Worm (Caenorhabditis elegans) whole organism, L3 larva: ENCODE measurements around the gene F11G11.15.

ENCODE experiments used
- ZK546.5 ChIP-seq: sonication (generic microtip); optimal IDR thresholded peaks from 2 replicates; lab custom pipeline; 2017; ENCODE audit warnings: missing biosample characterization, missing genetic modification characterization
- aly-2 ChIP-seq: fragments of 150-350 bp; optimal IDR thresholded peaks from 2 replicates; lab custom pipeline; 2014; ENCODE audit warnings: missing biosample characterization, missing genetic modification characterization
- ama-1 ChIP-seq: fragments of 150-350 bp; optimal IDR thresholded peaks from 2 replicates; lab custom pipeline; 2018
- ceh-16 ChIP-seq: sonication (generic microtip); optimal IDR thresholded peaks from 2 replicates; lab custom pipeline; 2017; ENCODE audit warnings: missing biosample characterization, missing genetic modification characterization
- ceh-28 ChIP-seq: fragments of 150-350 bp; optimal IDR thresholded peaks from 2 replicates; lab custom pipeline; 2014; ENCODE audit warnings: missing biosample characterization, missing genetic modification reagents, missing genetic modification characterization
- egl-27 ChIP-seq: sonication (generic microtip); optimal IDR thresholded peaks from 4 replicates; lab custom pipeline; 2017; ENCODE audit warnings: missing biosample characterization, missing genetic modification reagents, missing genetic modification characterization
- elt-2 ChIP-seq: sonication (generic microtip); optimal IDR thresholded peaks from 2 replicates; lab custom pipeline; 2016; ENCODE audit warnings: missing genetic modification reagents, mild to moderate bottlenecking, missing genetic modification characterization, missing compliant biosample characterization
- elt-3 ChIP-seq, 3 experiments: fragments of 150-350 bp in 1 of 3; sonication (generic microtip) in 2 of 3; optimal IDR thresholded peaks; 2 replicates in 2 of 3; 4 replicates in 1 of 3; lab custom pipeline; 2014 to 2017; ENCODE audit warnings: missing biosample characterization in 3 of 3, missing genetic modification characterization in 3 of 3
- fkh-10 ChIP-seq: sonication (generic microtip); optimal IDR thresholded peaks from 2 replicates; lab custom pipeline; 2017; ENCODE audit warnings: missing biosample characterization, missing genetic modification reagents, missing genetic modification characterization
- hmg-11 ChIP-seq: sonication (generic microtip); optimal IDR thresholded peaks from 2 replicates; lab custom pipeline; 2016; ENCODE audit warnings: missing genetic modification characterization, missing compliant biosample characterization
- lin-39 ChIP-seq: fragments of 150-350 bp; optimal IDR thresholded peaks from 2 replicates; lab custom pipeline; 2018; ENCODE audit warnings: missing biosample characterization, missing genetic modification reagents, missing genetic modification characterization
- lsy-12 ChIP-seq: sonication (generic microtip); optimal IDR thresholded peaks from 2 replicates; lab custom pipeline; 2016; ENCODE audit warnings: mild to moderate bottlenecking, missing genetic modification characterization, missing compliant biosample characterization
- mml-1 ChIP-seq: fragments of 150-350 bp; sonication (generic microtip); optimal IDR thresholded peaks from 3 replicates; lab custom pipeline; 2014; ENCODE audit warnings: missing biosample characterization, missing genetic modification characterization
- nfya-1 ChIP-seq: sonication (generic microtip); optimal IDR thresholded peaks from 2 replicates; lab custom pipeline; 2017; ENCODE audit warnings: missing genetic modification characterization, mild to moderate bottlenecking, missing compliant biosample characterization, antibody characterized with exemption, moderate library complexity; ENCODE audit not compliant: insufficient read depth
- nhr-11 ChIP-seq: fragments of 150-350 bp; optimal IDR thresholded peaks from 2 replicates; lab custom pipeline; 2014; ENCODE audit warnings: missing biosample characterization, missing genetic modification characterization
- nhr-23 ChIP-seq: fragments of 150-350 bp; optimal IDR thresholded peaks from 2 replicates; lab custom pipeline; 2014; ENCODE audit warnings: missing biosample characterization, missing genetic modification reagents, missing genetic modification characterization
- nhr-25 ChIP-seq: sonication (generic microtip); optimal IDR thresholded peaks from 2 replicates; lab custom pipeline; 2017; ENCODE audit warnings: missing biosample characterization, missing genetic modification characterization
- nhr-67 ChIP-seq: fragments of 150-350 bp; optimal IDR thresholded peaks from 2 replicates; lab custom pipeline; 2014; ENCODE audit warnings: missing biosample characterization, missing genetic modification characterization
- nhr-76 ChIP-seq: fragments of 150-350 bp; sonication (generic microtip); optimal IDR thresholded peaks from 5 replicates; lab custom pipeline; 2014; ENCODE audit warnings: missing biosample characterization, missing genetic modification characterization
- nhr-77 ChIP-seq: fragments of 150-350 bp; optimal IDR thresholded peaks from 2 replicates; lab custom pipeline; 2014; ENCODE audit warnings: missing biosample characterization, missing genetic modification characterization
- pha-4 ChIP-seq: fragments of 150-350 bp; optimal IDR thresholded peaks from 2 replicates; lab custom pipeline; 2014; ENCODE audit warnings: missing biosample characterization, missing genetic modification reagents, missing genetic modification characterization
- pqm-1 ChIP-seq: fragments of 150-350 bp; optimal IDR thresholded peaks from 2 replicates; lab custom pipeline; 2017; ENCODE audit warnings: missing biosample characterization, missing genetic modification characterization, inconsistent platforms
- skn-1 ChIP-seq: fragments of 150-350 bp; optimal IDR thresholded peaks from 2 replicates; lab custom pipeline; 2014; ENCODE audit warnings: missing biosample characterization, missing genetic modification characterization
- unc-39 ChIP-seq: sonication (generic microtip); optimal IDR thresholded peaks from 4 replicates; lab custom pipeline; 2017; ENCODE audit warnings: missing biosample characterization, missing genetic modification characterization
- unc-62 ChIP-seq: fragments of 150-350 bp; sonication (generic microtip); optimal IDR thresholded peaks from 4 replicates; lab custom pipeline; 2014; ENCODE audit warnings: missing biosample characterization, missing genetic modification reagents, missing genetic modification characterization
- zag-1 ChIP-seq: fragments of 150-350 bp; optimal IDR thresholded peaks from 2 replicates; lab custom pipeline; 2014; ENCODE audit warnings: missing biosample characterization, missing genetic modification characterization

F11G11.15 gene

ce11 chrII:4879629-4880028 lies 5.0 kb downstream of the F11G11.15 start, which contains the start of gene gst-6:
Gene gst-6, plus strand, starts transcription at chrII:4879891.
- peak; percentile 76 for TF ChIP-seq elt-2 (tag; lab: Kevin White, UChicago)
- TF ChIP-seq ceh-28 (tag; lab: Kevin White, UChicago) = no peak
- no peak for TF ChIP-seq fkh-10 (GFP tag; lab: Kevin White, UChicago)
- TF ChIP-seq pqm-1 (tag; lab: Kevin White, UChicago) = peak; percentile 59
- TF ChIP-seq pha-4 = peak; percentile 53
- peak; percentile 81 for TF ChIP-seq skn-1

DNA sequence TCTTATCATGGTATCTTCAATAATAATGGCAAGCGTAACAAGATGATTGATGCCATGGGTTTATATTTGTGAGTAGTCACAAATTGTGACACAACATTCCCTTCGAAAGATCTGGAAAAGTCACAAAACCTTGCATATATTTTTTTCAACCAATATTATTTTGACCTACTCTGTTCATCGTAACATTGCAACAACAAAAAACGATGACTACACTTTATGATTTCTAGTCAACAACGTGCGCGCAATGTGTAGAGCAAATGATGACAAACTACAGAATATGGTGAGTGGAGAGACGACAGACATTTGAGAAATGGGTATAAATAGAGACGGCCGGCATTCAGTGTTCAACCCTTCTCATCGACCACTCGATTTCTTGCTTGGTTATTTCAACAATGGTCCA lies 7.1 kb downstream of the F11G11.15 start, which contains the start of gene gst-7:
gst-7 (plus strand) TSS at position 336 of the 400 bp plus-strand sequence.
- peak; percentile 96 for TF ChIP-seq skn-1
- peak; percentile 92 for TF ChIP-seq elt-2 (tag; lab: Kevin White, UChicago)
- peak; percentile 40 for TF ChIP-seq nfya-1 (tag; lab: Kevin White, UChicago)
- peak; percentile 92 for TF ChIP-seq pha-4
- TF ChIP-seq nhr-25 (tag; lab: Kevin White, UChicago) = peak; percentile 25
- peak; percentile 76 for TF ChIP-seq pqm-1 (tag; lab: Kevin White, UChicago)
- TF ChIP-seq nhr-76 (tag; lab: Kevin White, UChicago) = no peak
- TF ChIP-seq lin-39 (tag; lab: Kevin White, UChicago) = peak; percentile 26
- no peak for TF ChIP-seq zag-1 (tag; lab: Kevin White, UChicago)
- TF ChIP-seq nhr-23 = peak; percentile 34
- TF ChIP-seq egl-27 (tag; lab: Kevin White, UChicago) = no peak

DNA sequence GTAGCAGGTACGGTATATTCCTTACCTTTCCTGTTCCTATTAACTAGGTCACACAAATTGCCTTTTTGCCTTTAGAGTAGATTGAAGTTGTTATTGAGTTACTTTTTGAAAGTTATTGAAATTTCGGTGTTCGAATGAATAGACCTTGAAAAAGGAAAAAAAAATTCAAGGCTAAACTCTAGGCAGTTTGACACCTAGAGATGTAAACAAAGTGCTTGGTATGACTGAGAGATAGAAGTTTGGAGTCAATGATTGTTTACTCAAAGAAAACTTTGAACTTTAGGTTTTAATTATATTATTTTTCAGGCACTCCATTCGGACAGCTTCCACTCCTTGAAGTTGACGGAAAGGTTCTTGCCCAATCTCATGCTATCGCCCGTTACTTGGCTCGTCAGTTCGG lies 7.9 kb downstream of the F11G11.15 start:
- TF ChIP-seq unc-62 (GFP tag; lab: Kevin White, UChicago) = no peak
- no peak for TF ChIP-seq mml-1 (tag; lab: Kevin White, UChicago)
- TF ChIP-seq nhr-25 (tag; lab: Kevin White, UChicago) = no peak
- no peak for TF ChIP-seq hmg-11 (tag; lab: Kevin White, UChicago)
- no peak for TF ChIP-seq ceh-16 (tag; lab: Kevin White, UChicago)
- peak; percentile 68 for TF ChIP-seq pha-4

ce11 chrII:4883412-4883811 lies 8.8 kb downstream of the F11G11.15 start, which contains the start of gene gst-8:
Gene gst-8, plus strand, starts transcription at chrII:4883712.
- no peak for TF ChIP-seq aly-2 (tag; lab: Kevin White, UChicago)
- TF ChIP-seq elt-2 (tag; lab: Kevin White, UChicago) = peak; percentile 24

DNA sequence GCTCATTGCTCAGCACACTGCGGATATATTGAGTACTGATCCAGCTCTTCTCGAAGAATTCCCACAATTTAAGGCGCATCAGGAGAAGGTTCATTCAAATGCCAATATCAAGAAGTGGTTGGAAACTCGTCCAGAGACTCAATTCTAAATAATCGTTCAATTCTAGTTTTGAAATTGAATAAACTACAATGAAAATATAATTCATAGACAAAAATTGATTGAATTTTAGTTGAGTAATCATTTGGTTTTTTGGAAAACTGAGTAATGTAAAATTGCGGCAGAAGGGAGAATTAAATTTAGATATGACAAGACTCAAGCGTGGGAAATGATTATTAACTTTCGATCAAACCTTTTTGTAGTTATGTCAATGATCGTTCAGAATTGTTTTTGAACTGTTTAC lies 9.8 kb downstream of the F11G11.15 start:
- TF ChIP-seq ZK546.5 (tag; lab: Kevin White, UChicago) = no peak
- TF ChIP-seq nhr-11 (tag; lab: Kevin White, UChicago) = no peak
- no peak for TF ChIP-seq elt-2 (tag; lab: Kevin White, UChicago)
- TF ChIP-seq unc-39 (tag; lab: Kevin White, UChicago) = no peak
- no peak for TF ChIP-seq ama-1 (lab: Kevin White, UChicago)
- no peak for TF ChIP-seq zag-1 (tag; lab: Kevin White, UChicago)
- TF ChIP-seq mml-1 (tag; lab: Kevin White, UChicago) = no peak

- TF ChIP-seq nhr-23 (no peak), lsy-12 (tag; lab: Kevin White, UChicago) (no peak), nhr-77 (tag; lab: Kevin White, UChicago) (no peak), nhr-67 (tag; lab: Kevin White, UChicago) (no peak), elt-2 (tag; lab: Kevin White, UChicago) (no peak), elt-3 (tag; optimal IDR thresholded peaks at IDR 0.05; lab: Kevin White, UChicago) (no peak), aly-2 (tag; lab: Kevin White, UChicago) (no peak)
- TF ChIP-seq, all 47 proteins: peak for 0
These were observed 11.3 kb downstream of the F11G11.15 start, which contains the start of gene R05F9.7 for ce11 chrII:4885976-4886375. Gene R05F9.7, plus strand, starts transcription at chrII:4886276.
